Fruit fly (Drosophila melanogaster) whole organism, prepupa: ENCODE results near the gene Proc.

Experiments
- Blimp-1 ChIP-seq: fragments of 200-800 bp; sonication (Bioruptor generic); optimal IDR thresholded peaks from 3 replicates; lab custom pipeline; 2017; ENCODE audit warnings: missing biosample characterization, missing genetic modification characterization, mild to moderate bottlenecking, moderate library complexity, missing genetic modification reagents
- CG10631 ChIP-seq: fragments of 200-800 bp; sonication (Bioruptor generic); optimal IDR thresholded peaks from 2 replicates; lab custom pipeline; 2016; ENCODE audit warnings: missing biosample characterization, missing genetic modification characterization
- CG10669 ChIP-seq: fragments of 200-800 bp; sonication (Bioruptor generic); optimal IDR thresholded peaks from 3 replicates; lab custom pipeline; 2018; ENCODE audit warnings: missing biosample characterization, mild to moderate bottlenecking, missing genetic modification characterization, moderate library complexity
- CG11294 ChIP-seq: fragments of 200-800 bp; sonication (Bioruptor generic); IDR thresholded peaks from 2 replicates; pipeline ENCODE4 v1.3.6; 2022; ENCODE audit warnings: missing biosample characterization, missing genetic modification characterization
- CG11762 ChIP-seq: fragments of 200-800 bp; sonication (Bioruptor generic); optimal IDR thresholded peaks from 3 replicates; lab custom pipeline; 2016; ENCODE audit warnings: missing biosample characterization, missing genetic modification characterization; ENCODE audit not compliant: insufficient read depth
- CG15336 ChIP-seq: fragments of 200-800 bp; sonication (Bioruptor generic); IDR thresholded peaks from 2 replicates; pipeline ENCODE4 v1.3.6; 2022; ENCODE audit warnings: missing biosample characterization, missing genetic modification characterization
- CG31627 ChIP-seq: fragments of 200-800 bp; sonication (Bioruptor generic); optimal IDR thresholded peaks from 3 replicates; lab custom pipeline; 2016; ENCODE audit warnings: missing biosample characterization, missing genetic modification characterization
- CG32006 ChIP-seq: fragments of 200-800 bp; sonication (Bioruptor generic); optimal IDR thresholded peaks from 3 replicates; lab custom pipeline; 2017; ENCODE audit warnings: missing biosample characterization, mild to moderate bottlenecking, missing genetic modification characterization
- CG34406 ChIP-seq: fragments of 200-800 bp; sonication (Bioruptor generic); optimal IDR thresholded peaks from 3 replicates; lab custom pipeline; 2016; ENCODE audit warnings: missing biosample characterization, missing genetic modification characterization
- CG3919 ChIP-seq: fragments of 200-800 bp; sonication (Bioruptor generic); optimal IDR thresholded peaks from 3 replicates; lab custom pipeline; 2016; ENCODE audit warnings: missing biosample characterization, missing genetic modification characterization
- CG4318 ChIP-seq: fragments of 200-800 bp; sonication (Bioruptor generic); optimal IDR thresholded peaks from 3 replicates; lab custom pipeline; 2017; ENCODE audit warnings: missing biosample characterization, mild to moderate bottlenecking, missing genetic modification characterization
- CG6163 ChIP-seq: fragments of 200-800 bp; sonication (Bioruptor generic); IDR thresholded peaks from 3 replicates; pipeline ENCODE4 v1.3.6; 2022; ENCODE audit warnings: missing biosample characterization, missing genetic modification characterization
- CG6276 ChIP-seq: fragments of 200-800 bp; sonication (Bioruptor generic); optimal IDR thresholded peaks from 2 replicates; lab custom pipeline; 2017; ENCODE audit warnings: missing biosample characterization, mild to moderate bottlenecking, missing genetic modification characterization
- CG6792 ChIP-seq: fragments of 200-800 bp; sonication (Bioruptor generic); optimal IDR thresholded peaks from 3 replicates; lab custom pipeline; 2016; ENCODE audit warnings: missing biosample characterization, missing genetic modification characterization
- CG6808 ChIP-seq: fragments of 200-800 bp; sonication (Bioruptor generic); optimal IDR thresholded peaks from 3 replicates; lab custom pipeline; 2017; ENCODE audit warnings: missing biosample characterization, missing genetic modification characterization, mild to moderate bottlenecking, moderate library complexity, missing genetic modification reagents
- CG6854 ChIP-seq: fragments of 200-800 bp; sonication (Bioruptor generic); optimal IDR thresholded peaks from 2 replicates; lab custom pipeline; 2017; ENCODE audit warnings: missing biosample characterization, mild to moderate bottlenecking, missing genetic modification characterization
- CG8319 ChIP-seq: fragments of 200-800 bp; sonication (Bioruptor generic); optimal IDR thresholded peaks from 3 replicates; lab custom pipeline; 2016; ENCODE audit warnings: missing biosample characterization, missing genetic modification characterization
- CG8632 ChIP-seq: fragments of 200-800 bp; sonication (Bioruptor generic); optimal IDR thresholded peaks from 3 replicates; lab custom pipeline; 2016; ENCODE audit warnings: missing biosample characterization, missing genetic modification characterization
- CG9139 ChIP-seq: fragments of 200-800 bp; sonication (Bioruptor generic); optimal IDR thresholded peaks from 3 replicates; lab custom pipeline; 2017; ENCODE audit warnings: missing biosample characterization, mild to moderate bottlenecking, missing genetic modification characterization
- Eip75B ChIP-seq: fragments of 200-800 bp; sonication (Bioruptor generic); optimal IDR thresholded peaks from 3 replicates; lab custom pipeline; 2016; ENCODE audit warnings: missing biosample characterization, missing genetic modification characterization
- Eip78C ChIP-seq: fragments of 200-800 bp; sonication (Bioruptor generic); peaks from one replicate; lab custom pipeline; 2016; ENCODE audit warnings: missing biosample characterization, missing genetic modification characterization
- Eip93F ChIP-seq: fragments of 200-800 bp; sonication (Bioruptor generic); optimal IDR thresholded peaks from 2 replicates; lab custom pipeline; 2016; ENCODE audit warnings: missing biosample characterization, mild to moderate bottlenecking, missing genetic modification characterization
- Gug ChIP-seq: fragments of 200-800 bp; sonication (Bioruptor generic); IDR thresholded peaks from 2 replicates; pipeline ENCODE4 v1.3.6; 2022; ENCODE audit warnings: missing biosample characterization, missing genetic modification characterization
- Hr38 ChIP-seq: sonication (Bioruptor generic); optimal IDR thresholded peaks from 2 replicates; lab custom pipeline; 2016; ENCODE audit warnings: missing biosample characterization, missing genetic modification characterization
- Hr39 ChIP-seq: fragments of 200-800 bp; sonication (Bioruptor generic); optimal IDR thresholded peaks from 2 replicates; lab custom pipeline; 2016; ENCODE audit warnings: missing biosample characterization, missing genetic modification characterization
- Lpt ChIP-seq: fragments of 200-800 bp; sonication (Bioruptor generic); optimal IDR thresholded peaks from 3 replicates; lab custom pipeline; 2016; ENCODE audit warnings: missing biosample characterization, missing genetic modification characterization
- Met ChIP-seq: fragments of 200-800 bp; sonication (Bioruptor generic); optimal IDR thresholded peaks from 3 replicates; lab custom pipeline; 2016; ENCODE audit warnings: missing biosample characterization, missing genetic modification characterization
- OdsH ChIP-seq: fragments of 200-800 bp; sonication (Bioruptor generic); optimal IDR thresholded peaks from 3 replicates; lab custom pipeline; 2016; ENCODE audit warnings: missing biosample characterization, missing genetic modification characterization
- Sox102F ChIP-seq: fragments of 200-800 bp; sonication (Bioruptor generic); optimal IDR thresholded peaks from 2 replicates; lab custom pipeline; 2016; ENCODE audit warnings: missing biosample characterization, mild to moderate bottlenecking, missing genetic modification characterization
- Sox14 ChIP-seq: fragments of 200-800 bp; sonication (Bioruptor generic); optimal IDR thresholded peaks from 3 replicates; lab custom pipeline; 2016; ENCODE audit warnings: missing biosample characterization, missing genetic modification characterization
- achi ChIP-seq: fragments of 200-800 bp; sonication (Bioruptor generic); optimal IDR thresholded peaks from 3 replicates; lab custom pipeline; 2016; ENCODE audit warnings: missing biosample characterization, missing genetic modification characterization
- cyc ChIP-seq: fragments of 200-800 bp; sonication (Bioruptor generic); optimal IDR thresholded peaks from 3 replicates; lab custom pipeline; 2016; ENCODE audit warnings: missing biosample characterization, missing genetic modification characterization
- dac ChIP-seq: fragments of 200-800 bp; sonication (Bioruptor generic); optimal IDR thresholded peaks from 2 replicates; lab custom pipeline; 2017; ENCODE audit warnings: missing biosample characterization, mild to moderate bottlenecking, missing genetic modification characterization
- dsx ChIP-seq: fragments of 200-800 bp; optimal IDR thresholded peaks from 3 replicates; lab custom pipeline; 2019; ENCODE audit warnings: missing biosample characterization, mild to moderate bottlenecking, missing genetic modification characterization, moderate library complexity; ENCODE audit not compliant: poor library complexity, severe bottlenecking
- eg ChIP-seq: fragments of 200-800 bp; sonication (Bioruptor generic); IDR thresholded peaks from 3 replicates; pipeline ENCODE4 v1.3.6; 2022; ENCODE audit warnings: missing biosample characterization, missing genetic modification characterization
- esn ChIP-seq: fragments of 200-800 bp; sonication (Bioruptor generic); optimal IDR thresholded peaks from 2 replicates; lab custom pipeline; 2016; ENCODE audit warnings: missing biosample characterization, mild to moderate bottlenecking, missing genetic modification characterization, moderate library complexity
- fd59A ChIP-seq: fragments of 200-800 bp; sonication (Bioruptor generic); optimal IDR thresholded peaks from 2 replicates; lab custom pipeline; 2017; ENCODE audit warnings: missing biosample characterization, mild to moderate bottlenecking, missing genetic modification characterization, missing genetic modification reagents
- fkh ChIP-seq: fragments of 200-800 bp; sonication (Bioruptor generic); optimal IDR thresholded peaks from 3 replicates; lab custom pipeline; 2017; ENCODE audit warnings: missing biosample characterization, mild to moderate bottlenecking, missing genetic modification characterization, moderate library complexity
- lz ChIP-seq: fragments of 200-800 bp; sonication (Bioruptor generic); optimal IDR thresholded peaks from 3 replicates; lab custom pipeline; 2016; ENCODE audit warnings: missing biosample characterization, missing genetic modification characterization
- net ChIP-seq: fragments of 200-800 bp; sonication (Bioruptor generic); optimal IDR thresholded peaks from 3 replicates; lab custom pipeline; 2016; ENCODE audit warnings: missing biosample characterization, missing genetic modification characterization
- pdm3 ChIP-seq: fragments of 200-800 bp; sonication (Bioruptor generic); optimal IDR thresholded peaks from 3 replicates; lab custom pipeline; 2016; ENCODE audit warnings: missing biosample characterization, missing genetic modification characterization
- salr ChIP-seq, 2 experiments: fragments of 200-800 bp; sonication (Bioruptor generic); optimal IDR thresholded peaks; 3 replicates each; lab custom pipeline; 2016 to 2018; ENCODE audit warnings: missing biosample characterization in 2 of 2, missing genetic modification characterization in 2 of 2, mild to moderate bottlenecking in 1 of 2
- spab ChIP-seq: fragments of 200-800 bp; sonication (Bioruptor generic); optimal IDR thresholded peaks from 2 replicates; lab custom pipeline; 2017; ENCODE audit warnings: missing biosample characterization, mild to moderate bottlenecking, missing genetic modification characterization, missing genetic modification reagents
- ss ChIP-seq, 2 experiments: fragments of 200-800 bp; sonication (Bioruptor generic); optimal IDR thresholded peaks; 2 replicates in 1 of 2; 3 replicates in 1 of 2; lab custom pipeline; 2017 to 2018; ENCODE audit warnings: mild to moderate bottlenecking in 2 of 2, missing biosample characterization in 2 of 2, missing genetic modification characterization in 2 of 2, moderate library complexity in 1 of 2
- svp ChIP-seq: fragments of 200-800 bp; sonication (Bioruptor generic); peaks from one replicate; lab custom pipeline; 2016; ENCODE audit warnings: missing biosample characterization, missing genetic modification characterization
- topi ChIP-seq: fragments of 200-800 bp; sonication (Bioruptor generic); optimal IDR thresholded peaks from 3 replicates; lab custom pipeline; 2016; ENCODE audit warnings: missing biosample characterization, missing genetic modification characterization
- vri ChIP-seq: fragments of 200-800 bp; sonication (Bioruptor generic); optimal IDR thresholded peaks from 3 replicates; lab custom pipeline; 2016; ENCODE audit warnings: missing biosample characterization, mild to moderate bottlenecking, missing genetic modification characterization

Gene Proc

dm6 chr2L:7911209-7911859, 40.1 kb upstream of the Proc start (continued):
- peak; percentile 6 for TF ChIP-seq CG10669
- TF ChIP-seq CG6808 (GFP tag; lab: Kevin White, UChicago): peak; percentile 38
- no peak for TF ChIP-seq CG11294 (GFP tag; lab: Robert Waterston, UW)
- no peak for TF ChIP-seq Gug (GFP tag; lab: Robert Waterston, UW)
- TF ChIP-seq ss (GFP tag; optimal IDR thresholded peaks at IDR 0.05; lab: Kevin White, UChicago): peak; percentile 42 to 46
- TF ChIP-seq CG34406 (GFP tag; lab: Kevin White, UChicago): peak; percentile 43
- peak; percentile 56 for TF ChIP-seq CG31627
- no peak for TF ChIP-seq net (GFP tag; lab: Kevin White, UChicago)
- peak; percentile 42 for TF ChIP-seq CG6792
- TF ChIP-seq CG6854 (GFP tag; lab: Kevin White, UChicago): no peak
- peak; percentile 99 for TF ChIP-seq dsx (GFP tag; lab: Kevin White, UChicago)
- no peak for TF ChIP-seq CG11762 (GFP tag; lab: Kevin White, UChicago)
- peak; percentile 68 for TF ChIP-seq fd59A (GFP tag; lab: Kevin White, UChicago)
- TF ChIP-seq CG10631 (GFP tag; lab: Kevin White, UChicago): peak; percentile 41
- no peak for TF ChIP-seq salr (GFP tag; optimal IDR thresholded peaks at IDR 0.05; lab: Kevin White, UChicago)
- peak; percentile 68 for TF ChIP-seq Eip78C (GFP tag; lab: Kevin White, UChicago)
- peak; percentile 43 for TF ChIP-seq lz
- TF ChIP-seq CG8632 (GFP tag; lab: Kevin White, UChicago): peak; percentile 33
- TF ChIP-seq svp: peak; percentile 76
- TF ChIP-seq achi: peak; percentile 19
- peak; percentile 43 for TF ChIP-seq esn (GFP tag; lab: Kevin White, UChicago)
- peak; percentile 83 for TF ChIP-seq Met (GFP tag; lab: Kevin White, UChicago)

dm6 chr2L:7909854-7910253, 38.6 kb upstream of the Proc start:
- TF ChIP-seq CG6276 (GFP tag; lab: Kevin White, UChicago) (peak; percentile 32), pdm3 (GFP tag; lab: Kevin White, UChicago) (no peak), CG3919 (GFP tag; lab: Kevin White, UChicago) (peak; percentile 5), CG9139 (GFP tag; lab: Kevin White, UChicago) (peak; percentile 65), CG6792 (no peak), CG6854 (GFP tag; lab: Kevin White, UChicago) (no peak), CG8319 (GFP tag; lab: Kevin White, UChicago) (no peak), Sox14 (GFP tag; lab: Kevin White, UChicago) (no peak), Hr39 (no peak), Eip93F (GFP tag; lab: Kevin White, UChicago) (peak; percentile 45), OdsH (GFP tag; lab: Kevin White, UChicago) (no peak), CG31627 (no peak), Met (GFP tag; lab: Kevin White, UChicago) (no peak), Hr38 (GFP tag; lab: Kevin White, UChicago) (no peak), CG6808 (GFP tag; lab: Kevin White, UChicago) (peak; percentile 39), Eip75B (GFP tag; lab: Kevin White, UChicago) (peak; percentile 46), CG11294 (GFP tag; lab: Robert Waterston, UW) (no peak), spab (peak; percentile 1), vri (GFP tag; lab: Kevin White, UChicago) (no peak), Gug (GFP tag; lab: Robert Waterston, UW) (0 out of 2 replicates have a peak, but pooled peaks have one; percentile 11), CG15336 (GFP tag; lab: Robert Waterston, UW) (no peak; the same call in 1 of the 2 replicates), CG32006 (no peak), topi (no peak), Blimp-1 (GFP tag; lab: Kevin White, UChicago) (peak; percentile 23), Sox102F (GFP tag; lab: Kevin White, UChicago) (no peak), CG34406 (GFP tag; lab: Kevin White, UChicago) (peak; percentile 28), CG10631 (GFP tag; lab: Kevin White, UChicago) (no peak), lz (no peak), eg (GFP tag; lab: Robert Waterston, UW) (peak; percentile 44; the same call in 2 of the 3 replicates), fkh (no peak), CG6163 (GFP tag; lab: Robert Waterston, UW) (peak; percentile 64; the same call in 2 of the 3 replicates), Lpt (GFP tag; lab: Kevin White, UChicago) (peak; percentile 49), CG4318 (GFP tag; lab: Kevin White, UChicago) (no peak), dsx (GFP tag; lab: Kevin White, UChicago) (peak; percentile 73), cyc (GFP tag; lab: Kevin White, UChicago) (no peak), dac (no peak)
